Fruit fly (Drosophila melanogaster): ENCODE measurements around the gene CG11891.

dm6 chr3R:25312583-25312982, 42.6 kb downstream of the CG11891 start:
- no peak for TF ChIP-seq CG7045 (GFP tag; optimal IDR thresholded peaks at IDR 0.05)
- no peak for TF ChIP-seq Clk (GFP tag; optimal IDR thresholded peaks at IDR 0.05)
- TF ChIP-seq cnc (optimal IDR thresholded peaks at IDR 0.05): no peak
- TF ChIP-seq tj (GFP tag; optimal IDR thresholded peaks at IDR 0.05): no peak
- TF ChIP-seq CG5204 (GFP tag; optimal IDR thresholded peaks at IDR 0.05): no peak
- TF ChIP-seq CG14711 (tag; optimal IDR thresholded peaks at IDR 0.05): no peak
- no peak for TF ChIP-seq CG1620 (GFP tag; optimal IDR thresholded peaks at IDR 0.05)
- TF ChIP-seq toe (GFP tag; optimal IDR thresholded peaks at IDR 0.05): peak; percentile 26
- no peak for TF ChIP-seq pad (GFP tag; optimal IDR thresholded peaks at IDR 0.05)
- TF ChIP-seq Mnt (GFP tag; optimal IDR thresholded peaks at IDR 0.05): no peak
- no peak for TF ChIP-seq ovo (GFP tag; optimal IDR thresholded peaks at IDR 0.05)
- no peak for TF ChIP-seq kay (GFP tag; ENCODE audit: borderline replicate concordance)
- TF ChIP-seq Hr96 (GFP tag; optimal IDR thresholded peaks at IDR 0.05): no peak

Measured in whole organism, adult.